Worm (Caenorhabditis elegans) whole organism, late embryonic: ENCODE data around the gene ZK1307.4.

Source experiments
- C08G9.2 ChIP-seq: sonication (generic microtip); optimal IDR thresholded peaks from 2 replicates; lab custom pipeline; 2016; ENCODE audit warnings: mild to moderate bottlenecking, missing genetic modification characterization, moderate library complexity, missing compliant biosample characterization
- F13H6.1 ChIP-seq: sonication (generic microtip); optimal IDR thresholded peaks from 2 replicates; lab custom pipeline; 2016; ENCODE audit warnings: missing genetic modification characterization, missing compliant biosample characterization
- K02D7.2 ChIP-seq: sonication (generic microtip); optimal IDR thresholded peaks from 2 replicates; lab custom pipeline; 2017; ENCODE audit warnings: mild to moderate bottlenecking, missing genetic modification characterization, missing compliant biosample characterization
- K09A11.1 ChIP-seq: sonication (generic microtip); optimal IDR thresholded peaks from 2 replicates; lab custom pipeline; 2017; ENCODE audit warnings: antibody characterized with exemption, mild to moderate bottlenecking, missing genetic modification characterization, missing compliant biosample characterization; ENCODE audit not compliant: insufficient read depth
- T23F11.4 ChIP-seq: fragments of 200-800 bp; sonication (Bioruptor generic); optimal IDR thresholded peaks from 2 replicates; lab custom pipeline; 2018; ENCODE audit warnings: mild to moderate bottlenecking, missing genetic modification characterization, missing compliant biosample characterization
- Y22D7AL.16 ChIP-seq: sonication (generic microtip); optimal IDR thresholded peaks from 2 replicates; lab custom pipeline; 2016; ENCODE audit warnings: missing genetic modification characterization, missing compliant biosample characterization
- ahr-1 ChIP-seq: sonication (generic microtip); optimal IDR thresholded peaks from 2 replicates; lab custom pipeline; 2016; ENCODE audit warnings: missing genetic modification characterization, missing compliant biosample characterization
- ceh-14 ChIP-seq: sonication (generic microtip); optimal IDR thresholded peaks from 2 replicates; lab custom pipeline; 2016; ENCODE audit warnings: missing genotype, missing genetic modification characterization, missing compliant biosample characterization
- ceh-18 ChIP-seq: sonication (generic microtip); optimal IDR thresholded peaks from 2 replicates; lab custom pipeline; 2016; ENCODE audit warnings: missing genetic modification characterization, missing compliant biosample characterization
- ceh-22 ChIP-seq: sonication (generic microtip); optimal IDR thresholded peaks from 2 replicates; lab custom pipeline; 2017; ENCODE audit warnings: missing biosample characterization, missing genetic modification characterization
- ceh-24 ChIP-seq: sonication (generic microtip); optimal IDR thresholded peaks from 2 replicates; lab custom pipeline; 2016; ENCODE audit warnings: mild to moderate bottlenecking, missing genetic modification characterization, missing compliant biosample characterization
- ceh-31 ChIP-seq: sonication (generic microtip); optimal IDR thresholded peaks from 2 replicates; lab custom pipeline; 2016; ENCODE audit warnings: missing genetic modification characterization, missing compliant biosample characterization
- ceh-34 ChIP-seq: sonication (generic microtip); optimal IDR thresholded peaks from 2 replicates; lab custom pipeline; 2016; ENCODE audit warnings: mild to moderate bottlenecking, missing genetic modification characterization, missing compliant biosample characterization
- ceh-45 ChIP-seq: fragments of 200-800 bp; sonication (Bioruptor generic); IDR thresholded peaks from 2 replicates; pipeline ENCODE4 v1.3.6; 2022; ENCODE audit warnings: missing genetic modification reagents, missing genetic modification characterization, missing compliant biosample characterization
- ceh-48 ChIP-seq: sonication (generic microtip); optimal IDR thresholded peaks from 2 replicates; lab custom pipeline; 2016; ENCODE audit warnings: missing genetic modification characterization, inconsistent platforms, missing compliant biosample characterization
- ceh-6 ChIP-seq: fragments of 200-800 bp; sonication (Bioruptor generic); optimal IDR thresholded peaks from 2 replicates; lab custom pipeline; 2018; ENCODE audit warnings: mild to moderate bottlenecking, missing genetic modification characterization, missing compliant biosample characterization
- ceh-9 ChIP-seq: sonication (generic microtip); optimal IDR thresholded peaks from 2 replicates; lab custom pipeline; 2016; ENCODE audit warnings: mild to moderate bottlenecking, missing genetic modification characterization, inconsistent platforms, missing compliant biosample characterization
- che-1 ChIP-seq: sonication (generic microtip); optimal IDR thresholded peaks from 2 replicates; lab custom pipeline; 2016; ENCODE audit warnings: mild to moderate bottlenecking, missing genetic modification characterization, missing compliant biosample characterization
- dmd-4 ChIP-seq: sonication (generic microtip); optimal IDR thresholded peaks from 2 replicates; lab custom pipeline; 2016; ENCODE audit warnings: borderline replicate concordance, missing genetic modification characterization, missing compliant biosample characterization
- dve-1 ChIP-seq: sonication (generic microtip); optimal IDR thresholded peaks from 2 replicates; lab custom pipeline; 2017; ENCODE audit warnings: antibody characterized with exemption, mild to moderate bottlenecking, missing genetic modification characterization, missing compliant biosample characterization
- elt-2 ChIP-seq: sonication (generic microtip); optimal IDR thresholded peaks from 2 replicates; lab custom pipeline; 2016; ENCODE audit warnings: missing genetic modification reagents, missing genetic modification characterization, missing compliant biosample characterization
- elt-4 ChIP-seq: sonication (generic microtip); optimal IDR thresholded peaks from 2 replicates; lab custom pipeline; 2016; ENCODE audit warnings: missing genetic modification characterization, missing compliant biosample characterization
- ets-4 ChIP-seq: sonication (generic microtip); optimal IDR thresholded peaks from 2 replicates; lab custom pipeline; 2016; ENCODE audit warnings: missing genetic modification characterization, missing compliant biosample characterization
- gmeb-2 ChIP-seq: sonication (generic microtip); optimal IDR thresholded peaks from 2 replicates; lab custom pipeline; 2016; ENCODE audit warnings: missing genetic modification characterization, inconsistent platforms, missing compliant biosample characterization
- hlh-13 ChIP-seq: fragments of 200-800 bp; sonication (Bioruptor generic); optimal IDR thresholded peaks from 2 replicates; lab custom pipeline; 2018; ENCODE audit warnings: mild to moderate bottlenecking, missing genetic modification characterization, missing compliant biosample characterization
- hlh-8 ChIP-seq: sonication (generic microtip); optimal IDR thresholded peaks from 2 replicates; lab custom pipeline; 2016; ENCODE audit warnings: missing genotype, missing genetic modification characterization, missing compliant biosample characterization
- lim-6 ChIP-seq: sonication (generic microtip); optimal IDR thresholded peaks from 2 replicates; lab custom pipeline; 2016; ENCODE audit warnings: missing genetic modification characterization, missing compliant biosample characterization
- lin-11 ChIP-seq: fragments of 200-800 bp; sonication (Bioruptor generic); optimal IDR thresholded peaks from 2 replicates; lab custom pipeline; 2018; ENCODE audit warnings: mild to moderate bottlenecking, missing genetic modification characterization, missing compliant biosample characterization
- madf-2 ChIP-seq: sonication (generic microtip); optimal IDR thresholded peaks from 2 replicates; lab custom pipeline; 2017; ENCODE audit warnings: missing genetic modification characterization, missing compliant biosample characterization
- nfya-1 ChIP-seq: sonication (generic microtip); optimal IDR thresholded peaks from 2 replicates; lab custom pipeline; 2017; ENCODE audit warnings: missing genetic modification characterization, mild to moderate bottlenecking, missing compliant biosample characterization, antibody characterized with exemption, moderate library complexity
- nhr-232 ChIP-seq: sonication (generic microtip); optimal IDR thresholded peaks from 2 replicates; lab custom pipeline; 2016; ENCODE audit warnings: missing genetic modification characterization, missing compliant biosample characterization
- npax-4 ChIP-seq: sonication (generic microtip); optimal IDR thresholded peaks from 2 replicates; lab custom pipeline; 2016; ENCODE audit warnings: missing genetic modification characterization, missing compliant biosample characterization
- pag-3 ChIP-seq: sonication (generic microtip); optimal IDR thresholded peaks from 2 replicates; lab custom pipeline; 2016; ENCODE audit warnings: missing compliant biosample characterization, missing genetic modification characterization, borderline replicate concordance
- pax-1 ChIP-seq: fragments of 150-350 bp; optimal IDR thresholded peaks from 2 replicates; lab custom pipeline; 2014; ENCODE audit warnings: missing biosample characterization, missing genetic modification characterization
- pha-4 ChIP-seq: fragments of 150-350 bp; optimal IDR thresholded peaks from 2 replicates; lab custom pipeline; 2018; ENCODE audit warnings: missing biosample characterization, missing genetic modification reagents, missing genetic modification characterization
- pros-1 ChIP-seq: fragments of 150-350 bp; optimal IDR thresholded peaks from 2 replicates; lab custom pipeline; 2014; ENCODE audit warnings: missing biosample characterization, missing genetic modification reagents, missing genetic modification characterization
- rnt-1 ChIP-seq: sonication (generic microtip); optimal IDR thresholded peaks from 2 replicates; lab custom pipeline; 2016; ENCODE audit warnings: missing genetic modification characterization, missing compliant biosample characterization
- sdc-2 ChIP-seq: sonication (generic microtip); optimal IDR thresholded peaks from 2 replicates; lab custom pipeline; 2016; ENCODE audit warnings: missing genotype, missing genetic modification characterization, missing compliant biosample characterization
- unc-55 ChIP-seq: sonication (generic microtip); optimal IDR thresholded peaks from 2 replicates; lab custom pipeline; 2017; ENCODE audit warnings: missing biosample characterization, missing genetic modification reagents, missing genetic modification characterization
- zip-5 ChIP-seq: sonication (generic microtip); optimal IDR thresholded peaks from 2 replicates; lab custom pipeline; 2016; ENCODE audit warnings: missing genetic modification characterization, missing compliant biosample characterization
- ztf-16 ChIP-seq: sonication (generic microtip); optimal IDR thresholded peaks from 2 replicates; lab custom pipeline; 2017; ENCODE audit warnings: missing genetic modification characterization, missing compliant biosample characterization

Gene ZK1307.4

ce11 chrII:9667382-9667781, 15.8 kb upstream of the ZK1307.4 start, which contains the start of gene ZK1320.11:
Gene ZK1320.11 (plus strand): TSS chrII:9667624.
- TF ChIP-seq hlh-8 (tag; lab: Kevin White, UChicago) = peak; percentile 43
- TF ChIP-seq npax-4 = no peak

- TF ChIP-seq pha-4 (tag; lab: Kevin White, UChicago) = no peak
- no peak for TF ChIP-seq ceh-45 (GFP tag; lab: Robert Waterston, UW)
- TF ChIP-seq pax-1 = no peak
- no peak for TF ChIP-seq dmd-4
- TF ChIP-seq elt-4 (tag; lab: Kevin White, UChicago) = no peak
- no peak for TF ChIP-seq ets-4 (tag; lab: Kevin White, UChicago)
- TF ChIP-seq dve-1 = no peak
- no peak for TF ChIP-seq sdc-2 (tag; lab: Kevin White, UChicago)
- TF ChIP-seq ahr-1 (tag; lab: Kevin White, UChicago) = no peak
- TF ChIP-seq Y22D7AL.16 (tag; lab: Kevin White, UChicago) = no peak
- TF ChIP-seq che-1 (tag; lab: Kevin White, UChicago) = no peak
Measured at ce11 chrII:9665577-9665976, 14.0 kb upstream of the ZK1307.4 start, which contains the start of gene ZK1320.5. Gene ZK1320.5 (minus strand): TSS chrII:9665677.

ce11 chrII:9662797-9663196, 11.2 kb upstream of the ZK1307.4 start, which contains the start of gene cyp-13A10:
Gene cyp-13A10 (minus strand): TSS chrII:9662884.
- TF ChIP-seq C08G9.2 (tag; lab: Kevin White, UChicago) (no peak), elt-2 (tag; lab: Kevin White, UChicago) (no peak), ceh-22 (tag; lab: Kevin White, UChicago) (no peak), K09A11.1 (tag; lab: Kevin White, UChicago) (no peak), nhr-232 (tag; lab: Kevin White, UChicago) (no peak), ceh-34 (tag; lab: Kevin White, UChicago) (no peak), ets-4 (tag; lab: Kevin White, UChicago) (no peak), rnt-1 (tag; lab: Kevin White, UChicago) (no peak), ceh-24 (no peak), unc-55 (GFP tag; lab: Kevin White, UChicago) (no peak), ceh-45 (GFP tag; lab: Robert Waterston, UW) (no peak), ceh-18 (tag; lab: Kevin White, UChicago) (no peak), madf-2 (tag; lab: Kevin White, UChicago) (no peak), nfya-1 (no peak), ztf-16 (no peak), lim-6 (no peak)

- TF ChIP-seq K02D7.2 (tag; lab: Kevin White, UChicago) (no peak), elt-4 (tag; lab: Kevin White, UChicago) (no peak), ceh-14 (tag; lab: Kevin White, UChicago) (no peak), hlh-8 (tag; lab: Kevin White, UChicago) (no peak), gmeb-2 (tag; lab: Kevin White, UChicago) (no peak), madf-2 (tag; lab: Kevin White, UChicago) (no peak)
Measured at ce11 chrII:9662160-9662559, 10.6 kb upstream of the ZK1307.4 start.

ce11 chrII:9660379-9660778, 8.8 kb upstream of the ZK1307.4 start, which contains the start of gene ZK1320.3:
Gene ZK1320.3 (minus strand): TSS chrII:9660419.
- TF ChIP-seq zip-5 (tag; lab: Kevin White, UChicago) (no peak), F13H6.1 (tag; lab: Kevin White, UChicago) (no peak), ceh-45 (GFP tag; lab: Robert Waterston, UW) (no peak)

ce11 chrII:9658915-9659314, 7.3 kb upstream of the ZK1307.4 start, which contains the start of gene ZK1320.2:
Gene ZK1320.2 (minus strand): TSS chrII:9659002.
- TF ChIP-seq pros-1 (tag; lab: Kevin White, UChicago) (no peak), nhr-232 (tag; lab: Kevin White, UChicago) (no peak), lin-11 (tag; lab: Kevin White, UChicago) (no peak), pag-3 (tag; lab: Kevin White, UChicago) (no peak), T23F11.4 (GFP tag; lab: Kevin White, UChicago) (no peak), ceh-48 (tag; lab: Kevin White, UChicago) (no peak), ceh-45 (GFP tag; lab: Robert Waterston, UW) (no peak), ceh-6 (GFP tag; lab: Kevin White, UChicago) (no peak), ceh-9 (tag; lab: Kevin White, UChicago) (no peak), dmd-4 (no peak), nfya-1 (no peak), pax-1 (no peak), hlh-13 (GFP tag; lab: Kevin White, UChicago) (no peak), ceh-31 (tag; lab: Kevin White, UChicago) (no peak)
